Worm (Caenorhabditis elegans) whole organism, L1 larva: ENCODE results near the gene Y113G7A.22.

Source experiments
- C34B4.2 ChIP-seq: sonication (generic microtip); optimal IDR thresholded peaks from 2 replicates; lab custom pipeline; 2017; ENCODE audit warnings: mild to moderate bottlenecking, missing genetic modification characterization, missing compliant biosample characterization
- F16B12.6 ChIP-seq: fragments of 150-350 bp; optimal IDR thresholded peaks from 2 replicates; lab custom pipeline; 2014; ENCODE audit warnings: missing biosample characterization, missing genetic modification characterization
- Y116A8C.19 ChIP-seq: sonication (generic microtip); optimal IDR thresholded peaks from 2 replicates; lab custom pipeline; 2016; ENCODE audit warnings: missing compliant biosample characterization, missing genetic modification characterization, borderline replicate concordance
- alr-1 ChIP-seq: fragments of 200-800 bp; sonication (Bioruptor generic); optimal IDR thresholded peaks from 2 replicates; lab custom pipeline; 2018; ENCODE audit warnings: borderline replicate concordance, mild to moderate bottlenecking, missing genetic modification characterization, missing compliant biosample characterization
- ceh-8 ChIP-seq: fragments of 200-800 bp; sonication (Bioruptor generic); optimal IDR thresholded peaks from 2 replicates; lab custom pipeline; 2018; ENCODE audit warnings: mild to moderate bottlenecking, missing genetic modification characterization, moderate library complexity, missing compliant biosample characterization
- ceh-82 ChIP-seq, 3 experiments: fragments of 150-350 bp in 1 of 3; sonication (generic microtip) in 2 of 3; optimal IDR thresholded peaks; 2 replicates each; lab custom pipeline; 2014 to 2017; ENCODE audit warnings: missing biosample characterization in 3 of 3, missing genetic modification characterization in 3 of 3
- ceh-90 ChIP-seq: sonication (generic microtip); optimal IDR thresholded peaks from 2 replicates; lab custom pipeline; 2016; ENCODE audit warnings: missing genetic modification characterization, missing compliant biosample characterization
- ces-1 ChIP-seq: fragments of 150-350 bp; optimal IDR thresholded peaks from 2 replicates; lab custom pipeline; 2014; ENCODE audit warnings: missing biosample characterization, missing genetic modification reagents, missing genetic modification characterization
- dpl-1 ChIP-seq, 3 experiments: fragments of 150-350 bp in 2 of 3; sonication (generic microtip) in 1 of 3; optimal IDR thresholded peaks; 2 replicates each; lab custom pipeline; 2014 to 2017; ENCODE audit warnings: missing biosample characterization in 3 of 3, missing genetic modification characterization in 3 of 3, missing genetic modification reagents in 3 of 3
- efl-1 ChIP-seq, 4 experiments: fragments of 150-350 bp; optimal IDR thresholded peaks in 3 of 4; peaks in 1 of 4; 1 replicate in 1 of 4; 2 replicates in 3 of 4; lab custom pipeline; 2014; ENCODE audit warnings: missing biosample characterization in 2 of 4, missing genetic modification characterization in 2 of 4, missing genetic modification reagents in 2 of 4
- egl-27 ChIP-seq, 2 experiments: fragments of 150-350 bp in 1 of 2; sonication (generic microtip); optimal IDR thresholded peaks; 3 replicates each; lab custom pipeline; 2017 to 2018; ENCODE audit warnings: missing biosample characterization in 2 of 2, missing genetic modification characterization in 2 of 2, missing genetic modification reagents in 2 of 2
- fkh-4 ChIP-seq: sonication (generic microtip); optimal IDR thresholded peaks from 2 replicates; lab custom pipeline; 2016; ENCODE audit warnings: missing compliant biosample characterization, missing genetic modification characterization, borderline replicate concordance
- fkh-8 ChIP-seq: sonication (generic microtip); optimal IDR thresholded peaks from 2 replicates; lab custom pipeline; 2016; ENCODE audit warnings: mild to moderate bottlenecking, missing genetic modification characterization, missing compliant biosample characterization
- hlh-4 ChIP-seq: sonication (generic microtip); optimal IDR thresholded peaks from 2 replicates; lab custom pipeline; 2016; ENCODE audit warnings: mild to moderate bottlenecking, missing genetic modification characterization, missing compliant biosample characterization
- irx-1 ChIP-seq: sonication (generic microtip); optimal IDR thresholded peaks from 2 replicates; lab custom pipeline; 2016; ENCODE audit warnings: missing genetic modification characterization, missing compliant biosample characterization
- lin-13 ChIP-seq: fragments of 150-350 bp; optimal IDR thresholded peaks from 2 replicates; lab custom pipeline; 2014; ENCODE audit warnings: missing biosample characterization, missing genetic modification reagents, missing genetic modification characterization
- lin-14 ChIP-seq: fragments of 200-800 bp; sonication (Bioruptor generic); optimal IDR thresholded peaks from 2 replicates; lab custom pipeline; 2018; ENCODE audit warnings: mild to moderate bottlenecking, missing genetic modification characterization, moderate library complexity, missing compliant biosample characterization
- lin-35 ChIP-seq, 2 experiments: fragments of 150-350 bp; optimal IDR thresholded peaks; 2 replicates each; lab custom pipeline; 2014; ENCODE audit warnings: missing biosample characterization in 2 of 2, missing genetic modification characterization in 2 of 2, missing genetic modification reagents in 2 of 2
- lir-3 ChIP-seq: sonication (generic microtip); optimal IDR thresholded peaks from 2 replicates; lab custom pipeline; 2016; ENCODE audit warnings: mild to moderate bottlenecking, missing genetic modification characterization, moderate library complexity, missing compliant biosample characterization; ENCODE audit not compliant: poor library complexity
- lsy-2 ChIP-seq, 2 experiments: fragments of 150-350 bp; optimal IDR thresholded peaks; 2 replicates each; lab custom pipeline; 2014; ENCODE audit warnings: missing biosample characterization in 2 of 2, missing genetic modification characterization in 2 of 2
- mdl-1 ChIP-seq, 2 experiments: fragments of 150-350 bp; optimal IDR thresholded peaks; 2 replicates each; lab custom pipeline; 2014 to 2017; ENCODE audit warnings: missing biosample characterization in 2 of 2, missing genetic modification characterization in 2 of 2, inconsistent platforms in 1 of 2
- mep-1 ChIP-seq: fragments of 150-350 bp; optimal IDR thresholded peaks from 2 replicates; lab custom pipeline; 2014; ENCODE audit warnings: missing biosample characterization, missing genetic modification characterization
- nhr-12 ChIP-seq: sonication (generic microtip); optimal IDR thresholded peaks from 2 replicates; lab custom pipeline; 2017; ENCODE audit warnings: missing biosample characterization, missing genetic modification characterization
- nhr-20 ChIP-seq: sonication (generic microtip); optimal IDR thresholded peaks from 2 replicates; lab custom pipeline; 2016; ENCODE audit warnings: mild to moderate bottlenecking, missing genetic modification characterization, missing compliant biosample characterization
- nhr-47 ChIP-seq: sonication (generic microtip); optimal IDR thresholded peaks from 2 replicates; lab custom pipeline; 2016; ENCODE audit warnings: mild to moderate bottlenecking, missing genetic modification characterization, moderate library complexity, missing compliant biosample characterization
- nhr-71 ChIP-seq: sonication (generic microtip); optimal IDR thresholded peaks from 2 replicates; lab custom pipeline; 2016; ENCODE audit warnings: mild to moderate bottlenecking, missing genetic modification characterization, moderate library complexity, missing compliant biosample characterization
- nhr-77 ChIP-seq: fragments of 150-350 bp; optimal IDR thresholded peaks from 2 replicates; lab custom pipeline; 2014; ENCODE audit warnings: missing biosample characterization, missing genetic modification characterization
- pag-3 ChIP-seq: sonication (generic microtip); optimal IDR thresholded peaks from 2 replicates; lab custom pipeline; 2017; ENCODE audit warnings: missing genetic modification characterization, mild to moderate bottlenecking, missing compliant biosample characterization, antibody characterized with exemption, borderline replicate concordance; ENCODE audit not compliant: insufficient read depth
- rnt-1 ChIP-seq: sonication (generic microtip); optimal IDR thresholded peaks from 2 replicates; lab custom pipeline; 2016; ENCODE audit warnings: mild to moderate bottlenecking, missing genetic modification characterization, moderate library complexity, missing compliant biosample characterization
- snu-23 ChIP-seq: sonication (generic microtip); optimal IDR thresholded peaks from 2 replicates; lab custom pipeline; 2016; ENCODE audit warnings: missing genetic modification characterization, missing compliant biosample characterization
- swsn-7 ChIP-seq: sonication (generic microtip); optimal IDR thresholded peaks from 2 replicates; lab custom pipeline; 2016; ENCODE audit warnings: missing genetic modification characterization, missing compliant biosample characterization
- tbx-2 ChIP-seq: sonication (generic microtip); optimal IDR thresholded peaks from 2 replicates; lab custom pipeline; 2016; ENCODE audit warnings: missing genetic modification characterization, missing compliant biosample characterization
- unc-30 ChIP-seq: sonication (generic microtip); optimal IDR thresholded peaks from 2 replicates; lab custom pipeline; 2017; ENCODE audit warnings: missing biosample characterization, missing genetic modification characterization
- unc-62 ChIP-seq: fragments of 150-350 bp; optimal IDR thresholded peaks from 2 replicates; lab custom pipeline; 2014; ENCODE audit warnings: missing biosample characterization, missing genetic modification reagents, missing genetic modification characterization
- unc-86 ChIP-seq: sonication (generic microtip); optimal IDR thresholded peaks from 2 replicates; lab custom pipeline; 2016; ENCODE audit warnings: missing genetic modification characterization, missing compliant biosample characterization
- unc-98 ChIP-seq: fragments of 200-800 bp; sonication (Bioruptor generic); IDR thresholded peaks from 2 replicates; pipeline ENCODE4 v1.3.6; 2022; ENCODE audit warnings: missing genetic modification characterization, missing compliant biosample characterization
- xbp-1 ChIP-seq: sonication (generic microtip); optimal IDR thresholded peaks from 2 replicates; lab custom pipeline; 2016; ENCODE audit warnings: missing genetic modification characterization, missing compliant biosample characterization
- zag-1 ChIP-seq: fragments of 150-350 bp; optimal IDR thresholded peaks from 2 replicates; lab custom pipeline; 2014; ENCODE audit warnings: missing biosample characterization, missing genetic modification characterization

Y113G7A.22 gene

DNA sequence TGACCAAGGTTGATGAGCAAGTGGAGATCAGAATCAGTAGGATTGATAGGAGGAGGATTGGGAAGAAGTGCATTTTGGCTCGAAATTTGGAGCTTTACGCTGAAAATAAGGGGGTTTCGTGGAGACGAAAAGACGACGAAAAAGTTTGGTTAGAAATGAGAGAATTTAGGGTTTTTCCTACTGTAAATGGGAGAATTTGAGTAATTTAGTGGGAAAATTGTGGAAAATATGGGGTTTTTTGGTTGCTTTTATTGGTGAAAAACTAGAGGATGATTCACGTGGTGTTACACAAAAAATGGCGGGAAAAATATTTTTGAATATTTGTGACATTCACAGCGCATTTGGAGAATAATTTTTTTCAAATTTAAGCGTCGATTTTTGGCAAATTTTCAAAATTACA, 40.2 kb downstream of the Y113G7A.22 start, which contains the start of gene nlp-69:
Gene nlp-69 (minus strand): TSS at position 101 of the 400 bp plus-strand sequence.
- no peak for TF ChIP-seq unc-86 (tag; lab: Kevin White, UChicago)

DNA sequence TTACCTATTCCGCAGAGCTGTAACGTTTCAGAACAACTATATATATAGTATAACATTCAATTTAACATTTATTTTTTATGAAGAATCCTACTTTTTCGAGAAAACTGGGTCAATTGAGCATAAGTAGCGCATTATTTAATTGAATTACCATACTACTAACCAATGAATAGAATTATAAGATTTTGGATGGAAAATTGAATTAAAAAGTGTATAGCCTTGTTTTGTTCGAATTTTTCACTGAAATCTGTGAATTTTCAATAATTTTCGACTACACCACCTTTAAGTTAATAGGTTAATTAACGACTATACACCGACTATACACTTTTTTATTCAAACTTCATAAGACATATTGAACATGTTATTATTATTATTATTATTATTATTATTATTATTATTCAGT, 41.2 kb downstream of the Y113G7A.22 start:
- TF ChIP-seq ceh-8 (GFP tag; lab: Kevin White, UChicago) (peak; percentile 90), ces-1 (GFP tag; lab: Kevin White, UChicago) (no peak)
- TF ChIP-seq, all 84 proteins: peak for 1

- no peak for TF ChIP-seq unc-30 (tag; lab: Kevin White, UChicago)
- no peak for TF ChIP-seq nhr-12 (tag; lab: Kevin White, UChicago)
- peak; percentile 1 for TF ChIP-seq fkh-8 (tag; lab: Kevin White, UChicago)
- no peak for TF ChIP-seq lin-13 (GFP tag; lab: Kevin White, UChicago)
- TF ChIP-seq C34B4.2 (tag; lab: Kevin White, UChicago): no peak
- peak in 1 of 3 experiments; percentile 23 for TF ChIP-seq dpl-1 (GFP tag; optimal IDR thresholded peaks at IDR 0.05; lab: Kevin White, UChicago)
- no peak for TF ChIP-seq zag-1 (tag; lab: Kevin White, UChicago)
- no peak for TF ChIP-seq hlh-4 (tag; lab: Kevin White, UChicago)
- peak; percentile 17 to 18 for TF ChIP-seq efl-1 (optimal IDR thresholded peaks at IDR 0.05; lab: Kevin White, UChicago)
- TF ChIP-seq efl-1 (GFP tag; optimal IDR thresholded peaks at IDR 0.05 in 1 of 2; lab: Kevin White, UChicago): peak in 1 of 2 experiments; percentile 44
- peak; percentile 21 for TF ChIP-seq tbx-2
- TF ChIP-seq lin-14 (GFP tag; lab: Kevin White, UChicago): no peak
- TF ChIP-seq mep-1 (tag; lab: Kevin White, UChicago): peak; percentile 33
- no peak for TF ChIP-seq F16B12.6
- no peak for TF ChIP-seq lir-3 (tag; lab: Kevin White, UChicago)
- TF ChIP-seq ceh-90: peak; percentile 77
- TF ChIP-seq snu-23 (GFP tag; lab: Kevin White, UChicago): peak; percentile 19
- no peak for TF ChIP-seq ces-1 (GFP tag; lab: Kevin White, UChicago)
- no peak for TF ChIP-seq swsn-7 (tag; lab: Kevin White, UChicago)
- TF ChIP-seq xbp-1 (tag; lab: Kevin White, UChicago): peak; percentile 18
- peak; percentile 11 for TF ChIP-seq irx-1
- peak; percentile 83 for TF ChIP-seq rnt-1 (tag; lab: Kevin White, UChicago)
- TF ChIP-seq unc-62 (GFP tag; lab: Kevin White, UChicago): no peak
- no peak for TF ChIP-seq unc-86 (tag; lab: Kevin White, UChicago)
- no peak for TF ChIP-seq egl-27 (tag; optimal IDR thresholded peaks at IDR 0.05; lab: Kevin White, UChicago)
- no peak for TF ChIP-seq nhr-77
- TF ChIP-seq ceh-82 (tag; optimal IDR thresholded peaks at IDR 0.05; lab: Kevin White, UChicago): peak in 1 of 3 experiments; percentile 20
- no peak for TF ChIP-seq Y116A8C.19 (tag; lab: Kevin White, UChicago)
- TF ChIP-seq alr-1: no peak
- peak in 1 of 2 experiments; percentile 6 for TF ChIP-seq mdl-1 (tag; optimal IDR thresholded peaks at IDR 0.05; lab: Kevin White, UChicago)
- TF ChIP-seq nhr-20 (tag; lab: Kevin White, UChicago): no peak
- TF ChIP-seq nhr-47 (tag; lab: Kevin White, UChicago): peak; percentile 7
- no peak for TF ChIP-seq unc-98 (GFP tag; lab: Robert Waterston, UW)
- TF ChIP-seq lin-35 (GFP tag; optimal IDR thresholded peaks at IDR 0.05; lab: Kevin White, UChicago): peak in 1 of 2 experiments; percentile 26
- TF ChIP-seq nhr-71 (tag; lab: Kevin White, UChicago): peak; percentile 20
- TF ChIP-seq lsy-2 (tag; optimal IDR thresholded peaks at IDR 0.05; lab: Kevin White, UChicago): peak; percentile 13 to 15
- no peak for TF ChIP-seq pag-3
- no peak for TF ChIP-seq fkh-4 (tag; lab: Kevin White, UChicago)
Observed at ce11 chrV:20090698-20091313, 44.3 kb downstream of the Y113G7A.22 start, which contains the start of the genes dcs-1 and sec-23. Gene dcs-1 (minus strand): TSS chrV:20090743. Gene sec-23 (plus strand): TSS chrV:20091263.
